Fruit fly (Drosophila melanogaster) whole organism, embryonic: Measurements from ENCODE around the gene CG32708.
A peak's percentile ranks its signal among the peaks of the same experiment; 100 is the strongest.

Experiments
- Aef1 ChIP-seq: fragments of 200-800 bp; sonication (Bioruptor generic); IDR thresholded peaks from 3 replicates; pipeline ENCODE4 v1.3.6; 2022; ENCODE audit warnings: missing biosample characterization, missing genetic modification characterization
- CG10274 ChIP-seq: fragments of 200-800 bp; sonication (Bioruptor generic); optimal IDR thresholded peaks from 3 replicates; lab custom pipeline; 2017; ENCODE audit warnings: missing biosample characterization, mild to moderate bottlenecking, missing genetic modification characterization
- CG13296 ChIP-seq: fragments of 200-800 bp; sonication (Bioruptor generic); optimal IDR thresholded peaks from 3 replicates; lab custom pipeline; 2018; ENCODE audit warnings: missing biosample characterization, mild to moderate bottlenecking, missing genetic modification characterization
- CG13424 ChIP-seq: fragments of 200-800 bp; sonication (Bioruptor generic); optimal IDR thresholded peaks from 2 replicates; lab custom pipeline; 2019; ENCODE audit warnings: missing biosample characterization, mild to moderate bottlenecking, missing genetic modification characterization, moderate library complexity
- CG13775 ChIP-seq: fragments of 200-800 bp; sonication (Bioruptor generic); optimal IDR thresholded peaks from 3 replicates; lab custom pipeline; 2017; ENCODE audit warnings: missing biosample characterization, mild to moderate bottlenecking, missing genetic modification characterization
- CG1602 ChIP-seq: fragments of 200-800 bp; sonication (Bioruptor generic); optimal IDR thresholded peaks from 3 replicates; lab custom pipeline; 2016; ENCODE audit warnings: missing biosample characterization, missing genetic modification characterization
- CG1832 ChIP-seq: fragments of 200-800 bp; sonication (Bioruptor generic); optimal IDR thresholded peaks from 2 replicates; lab custom pipeline; 2017; ENCODE audit warnings: missing biosample characterization, mild to moderate bottlenecking, missing genetic modification characterization, inconsistent platforms
- CG2116 ChIP-seq: fragments of 200-800 bp; sonication (Bioruptor generic); optimal IDR thresholded peaks from 3 replicates; lab custom pipeline; 2018; ENCODE audit warnings: missing biosample characterization, mild to moderate bottlenecking, missing genetic modification characterization
- CG3407 ChIP-seq: fragments of 200-800 bp; sonication (Bioruptor generic); optimal IDR thresholded peaks from 2 replicates; lab custom pipeline; 2018; ENCODE audit warnings: missing biosample characterization, mild to moderate bottlenecking, missing genetic modification characterization
- CG3847 ChIP-seq: fragments of 200-800 bp; sonication (Bioruptor generic); IDR thresholded peaks from 2 replicates; pipeline ENCODE4 v1.3.6; 2022; ENCODE audit warnings: missing biosample characterization, missing genetic modification characterization
- CG4360 ChIP-seq: fragments of 200-800 bp; sonication (Bioruptor generic); IDR thresholded peaks from 2 replicates; pipeline ENCODE4 v1.3.6; 2022; ENCODE audit warnings: missing biosample characterization, missing genetic modification characterization
- CG6175 ChIP-seq: fragments of 200-800 bp; sonication (Bioruptor generic); IDR thresholded peaks from 3 replicates; pipeline ENCODE4 v1.3.6; 2022; ENCODE audit warnings: missing biosample characterization, missing genetic modification characterization
- CG6689 ChIP-seq: fragments of 200-800 bp; sonication (Bioruptor generic); IDR thresholded peaks from 2 replicates; pipeline ENCODE4 v1.3.6; 2022; ENCODE audit warnings: missing biosample characterization, missing genetic modification characterization
- CG7271 ChIP-seq: fragments of 200-800 bp; sonication (Bioruptor generic); optimal IDR thresholded peaks from 2 replicates; lab custom pipeline; 2018; ENCODE audit warnings: missing biosample characterization, mild to moderate bottlenecking, missing genetic modification characterization, moderate library complexity
- CG7839 ChIP-seq: fragments of 200-800 bp; sonication (Bioruptor generic); optimal IDR thresholded peaks from 3 replicates; lab custom pipeline; 2018; ENCODE audit warnings: missing biosample characterization, mild to moderate bottlenecking, missing genetic modification characterization, moderate library complexity
- CG8359 ChIP-seq: fragments of 200-800 bp; sonication (Bioruptor generic); optimal IDR thresholded peaks from 2 replicates; lab custom pipeline; 2017; ENCODE audit warnings: missing biosample characterization, mild to moderate bottlenecking, missing genetic modification characterization, borderline replicate concordance
- CG8924 ChIP-seq: fragments of 200-800 bp; optimal IDR thresholded peaks from 3 replicates; lab custom pipeline; 2019; ENCODE audit warnings: missing biosample characterization, mild to moderate bottlenecking, missing genetic modification characterization, moderate library complexity
- CkIIα-i1 ChIP-seq: fragments of 200-800 bp; sonication (Bioruptor generic); IDR thresholded peaks from 2 replicates; pipeline ENCODE4 v1.3.6; 2022; ENCODE audit warnings: missing biosample characterization, missing genetic modification characterization
- Dfd ChIP-seq, 2 experiments: fragments of >200 bp; optimal IDR thresholded peaks; 2 replicates each; lab custom pipeline; 2017; ENCODE audit warnings: missing biosample characterization in 2 of 2, missing genetic modification characterization in 2 of 2
- Dip3 ChIP-seq: fragments of 200-800 bp; sonication (Bioruptor generic); optimal IDR thresholded peaks from 3 replicates; lab custom pipeline; 2016; ENCODE audit warnings: missing biosample characterization, missing genetic modification characterization
- HLH3B ChIP-seq: fragments of 200-800 bp; sonication (Bioruptor generic); IDR thresholded peaks from 2 replicates; pipeline ENCODE4 v1.3.6; 2022; ENCODE audit warnings: missing biosample characterization, missing genetic modification characterization
- HLH4C ChIP-seq: fragments of 200-800 bp; sonication (Bioruptor generic); IDR thresholded peaks from 3 replicates; pipeline ENCODE4 v1.3.6; 2022; ENCODE audit warnings: missing biosample characterization, missing genetic modification characterization; ENCODE audit not compliant: partially characterized antibody
- Hr51 ChIP-seq, 2 experiments: fragments of 200-800 bp; sonication (Bioruptor generic); optimal IDR thresholded peaks; 2 replicates in 1 of 2; 3 replicates in 1 of 2; lab custom pipeline; 2016 to 2018; ENCODE audit warnings: missing biosample characterization in 2 of 2, missing genetic modification characterization in 2 of 2, mild to moderate bottlenecking in 1 of 2, moderate library complexity in 1 of 2
- Hsf ChIP-seq: fragments of 200-800 bp; sonication (Bioruptor generic); optimal IDR thresholded peaks from 3 replicates; lab custom pipeline; 2016; ENCODE audit warnings: missing biosample characterization, missing genetic modification characterization
- Oaz ChIP-seq: fragments of 200-800 bp; sonication (Bioruptor generic); IDR thresholded peaks from 2 replicates; pipeline ENCODE4 v1.3.6; 2022; ENCODE audit warnings: missing biosample characterization, missing genetic modification characterization
- PHDP ChIP-seq: fragments of 200-800 bp; sonication (Bioruptor generic); optimal IDR thresholded peaks from 3 replicates; lab custom pipeline; 2018; ENCODE audit warnings: missing biosample characterization, mild to moderate bottlenecking, missing genetic modification characterization, moderate library complexity
- Spps ChIP-seq: fragments of 200-800 bp; sonication (Bioruptor generic); optimal IDR thresholded peaks from 2 replicates; lab custom pipeline; 2018; ENCODE audit warnings: missing biosample characterization, mild to moderate bottlenecking, missing genetic modification characterization
- Sry-δ ChIP-seq: fragments of 200-800 bp; sonication (Bioruptor generic); optimal IDR thresholded peaks from 2 replicates; lab custom pipeline; 2016; ENCODE audit warnings: missing biosample characterization, missing genetic modification characterization
- Stat92E ChIP-seq, 3 experiments: fragments of >200 bp in 2 of 3; fragments of 200-800 bp in 1 of 3; sonication (Bioruptor generic) in 1 of 3; optimal IDR thresholded peaks; 2 replicates each; lab custom pipeline; 2017 to 2019; ENCODE audit warnings: missing biosample characterization in 3 of 3, missing genetic modification characterization in 3 of 3, mild to moderate bottlenecking in 1 of 3, moderate library complexity in 1 of 3
- amos ChIP-seq: fragments of 200-800 bp; sonication (Bioruptor generic); IDR thresholded peaks from 2 replicates; pipeline ENCODE4 v1.3.6; 2022; ENCODE audit warnings: missing biosample characterization, missing genetic modification characterization; ENCODE audit not compliant: partially characterized antibody
- bigmax ChIP-seq: fragments of 200-800 bp; sonication (Bioruptor generic); optimal IDR thresholded peaks from 2 replicates; lab custom pipeline; 2018; ENCODE audit warnings: missing biosample characterization, mild to moderate bottlenecking, missing genetic modification characterization
- caup ChIP-seq: fragments of 200-800 bp; sonication (Bioruptor generic); optimal IDR thresholded peaks from 3 replicates; lab custom pipeline; 2017; ENCODE audit warnings: missing biosample characterization, mild to moderate bottlenecking, missing genetic modification characterization, moderate library complexity; ENCODE audit not compliant: severe bottlenecking
- chn ChIP-seq: fragments of 200-800 bp; sonication (Bioruptor generic); optimal IDR thresholded peaks from 2 replicates; lab custom pipeline; 2016; ENCODE audit warnings: missing biosample characterization, missing genetic modification characterization
- dimm ChIP-seq: fragments of 200-800 bp; sonication (Bioruptor generic); IDR thresholded peaks from 2 replicates; pipeline ENCODE4 v1.3.6; 2022; ENCODE audit warnings: missing biosample characterization, missing genetic modification characterization
- fru ChIP-seq: fragments of >200 bp; optimal IDR thresholded peaks from 2 replicates; lab custom pipeline; 2017
- gcm ChIP-seq: fragments of 200-800 bp; sonication (Bioruptor generic); optimal IDR thresholded peaks from 2 replicates; lab custom pipeline; 2019; ENCODE audit warnings: missing biosample characterization, mild to moderate bottlenecking, missing genetic modification characterization, moderate library complexity
- ind ChIP-seq: fragments of 200-800 bp; sonication (Bioruptor generic); optimal IDR thresholded peaks from 3 replicates; lab custom pipeline; 2016; ENCODE audit warnings: missing biosample characterization, missing genetic modification characterization
- jumu ChIP-seq: fragments of 200-800 bp; sonication (Bioruptor generic); optimal IDR thresholded peaks from 3 replicates; lab custom pipeline; 2016; ENCODE audit warnings: missing biosample characterization, missing genetic modification characterization
- lola ChIP-seq, 3 experiments: fragments of >200 bp in 2 of 3; fragments of 200-800 bp in 1 of 3; sonication (Bioruptor generic) in 1 of 3; optimal IDR thresholded peaks; 2 replicates each; lab custom pipeline; 2017 to 2019; ENCODE audit warnings: missing biosample characterization in 3 of 3, missing genetic modification characterization in 3 of 3, mild to moderate bottlenecking in 1 of 3, moderate library complexity in 1 of 3
- maf-S ChIP-seq: fragments of 200-800 bp; sonication (Bioruptor generic); optimal IDR thresholded peaks from 2 replicates; lab custom pipeline; 2016; ENCODE audit warnings: missing biosample characterization, missing genetic modification characterization
- odd ChIP-seq: fragments of 200-800 bp; sonication (Bioruptor generic); optimal IDR thresholded peaks from 2 replicates; lab custom pipeline; 2017; ENCODE audit warnings: missing biosample characterization, mild to moderate bottlenecking, missing genetic modification characterization
- prd ChIP-seq, 3 experiments: fragments of >200 bp in 2 of 3; fragments of 200-800 bp in 1 of 3; sonication (Bioruptor generic) in 1 of 3; optimal IDR thresholded peaks in 2 of 3; IDR thresholded peaks in 1 of 3; 2 replicates in 2 of 3; 3 replicates in 1 of 3; pipeline versions ENCODE4 v1.3.6 to Lab custom; 2017 to 2022; ENCODE audit warnings: missing biosample characterization in 1 of 3, missing genetic modification characterization in 1 of 3
- rib ChIP-seq: fragments of 200-800 bp; sonication (Bioruptor generic); IDR thresholded peaks from 2 replicates; pipeline ENCODE4 v1.3.6; 2022; ENCODE audit warnings: missing biosample characterization, missing genetic modification characterization
- ro ChIP-seq: fragments of 200-800 bp; sonication (Bioruptor generic); IDR thresholded peaks from 2 replicates; pipeline ENCODE4 v1.3.6; 2022; ENCODE audit warnings: missing biosample characterization, missing genetic modification characterization
- shn ChIP-seq: fragments of 200-800 bp; sonication (Bioruptor generic); optimal IDR thresholded peaks from 3 replicates; lab custom pipeline; 2016; ENCODE audit warnings: missing biosample characterization, missing genetic modification characterization
- sqz ChIP-seq: fragments of 200-800 bp; sonication (Bioruptor generic); optimal IDR thresholded peaks from 3 replicates; lab custom pipeline; 2018; ENCODE audit warnings: missing biosample characterization, mild to moderate bottlenecking, missing genetic modification characterization
- sr ChIP-seq: fragments of 200-800 bp; sonication (Bioruptor generic); IDR thresholded peaks from 3 replicates; pipeline ENCODE4 v1.3.6; 2022; ENCODE audit warnings: missing biosample characterization, missing genetic modification characterization
- yki ChIP-seq: fragments of >200 bp; optimal IDR thresholded peaks from 3 replicates; lab custom pipeline; 2018
- zf30C ChIP-seq: fragments of 200-800 bp; sonication (Bioruptor generic); optimal IDR thresholded peaks from 3 replicates; lab custom pipeline; 2018; ENCODE audit warnings: missing biosample characterization, mild to moderate bottlenecking, missing genetic modification characterization

Gene CG32708

dm6 chrX:9089254-9090056 is 3.7 kb downstream of the CG32708 start, which contains the start of gene CCT2 (continued):
- TF ChIP-seq HLH4C (GFP tag; lab: Robert Waterston, UW) (peak; percentile 76), odd (no peak), lola (GFP tag; optimal IDR thresholded peaks at IDR 0.05; lab: Kevin White, UChicago) (no peak), CG3847 (GFP tag; lab: Robert Waterston, UW) (peak; percentile 31; the same call in 1 of the 2 replicates), Dip3 (GFP tag; lab: Kevin White, UChicago) (no peak), CG8359 (GFP tag; lab: Kevin White, UChicago) (no peak), Aef1 (GFP tag; lab: Robert Waterston, UW) (no peak), Stat92E (GFP tag; optimal IDR thresholded peaks at IDR 0.05; lab: Kevin White, UChicago) (no peak), zf30C (GFP tag; lab: Kevin White, UChicago) (peak; percentile 48), CG3407 (GFP tag; lab: Kevin White, UChicago) (no peak), Oaz (GFP tag; lab: Robert Waterston, UW) (no peak), yki (lab: Kevin White, UChicago) (no peak), CG6175 (GFP tag; lab: Robert Waterston, UW) (no peak), CG1602 (no peak), CG6689 (GFP tag; lab: Robert Waterston, UW) (no peak), ind (GFP tag; lab: Kevin White, UChicago) (no peak), CG1832 (GFP tag; lab: Kevin White, UChicago) (no peak), prd (optimal IDR thresholded peaks at IDR 0.05; lab: Kevin White, UChicago) (no peak), prd (GFP tag; IDR thresholded peaks at IDR 0.05; lab: Robert Waterston, UW) (no peak), sqz (GFP tag; lab: Kevin White, UChicago) (no peak), bigmax (peak; percentile 95), sr (GFP tag; lab: Robert Waterston, UW) (no peak), Sry-δ (peak; percentile 80), CkIIα-i1 (GFP tag; lab: Robert Waterston, UW) (no peak), CG7271 (tag; lab: Kevin White, UChicago) (no peak), Dfd (GFP tag; optimal IDR thresholded peaks at IDR 0.05; lab: Kevin White, UChicago) (no peak), gcm (GFP tag; lab: Kevin White, UChicago) (no peak), rib (no peak), Hsf (GFP tag; lab: Kevin White, UChicago) (no peak), CG7839 (tag; lab: Kevin White, UChicago) (no peak), CG4360 (no peak), amos (peak; percentile 70), CG13775 (GFP tag; lab: Kevin White, UChicago) (no peak), CG2116 (GFP tag; lab: Kevin White, UChicago) (peak; percentile 86), ro (GFP tag; lab: Robert Waterston, UW) (no peak), shn (GFP tag; lab: Kevin White, UChicago) (no peak), CG13296 (GFP tag; lab: Kevin White, UChicago) (no peak), jumu (no peak), Spps (tag; lab: Kevin White, UChicago) (no peak), CG10274 (GFP tag; lab: Kevin White, UChicago) (no peak), dimm (no peak), CG8924 (tag; lab: Kevin White, UChicago) (no peak), PHDP (tag; lab: Kevin White, UChicago) (no peak), maf-S (GFP tag; lab: Kevin White, UChicago) (no peak), HLH3B (no peak), CG13424 (tag; lab: Kevin White, UChicago) (no peak), fru (lab: Kevin White, UChicago) (no peak), chn (GFP tag; lab: Kevin White, UChicago) (no peak), caup (GFP tag; lab: Kevin White, UChicago) (no peak), Hr51 (GFP tag; optimal IDR thresholded peaks at IDR 0.05; lab: Kevin White, UChicago) (no peak)
